Worm (Caenorhabditis elegans): Measurements from ENCODE around the gene srh-203.
"Not testable (repeated sequence)": the region's sequence is repeated elsewhere in the genome, so short reads cannot be mapped to it uniquely, and the experiment has no call there.

srh-203 gene

DNA sequence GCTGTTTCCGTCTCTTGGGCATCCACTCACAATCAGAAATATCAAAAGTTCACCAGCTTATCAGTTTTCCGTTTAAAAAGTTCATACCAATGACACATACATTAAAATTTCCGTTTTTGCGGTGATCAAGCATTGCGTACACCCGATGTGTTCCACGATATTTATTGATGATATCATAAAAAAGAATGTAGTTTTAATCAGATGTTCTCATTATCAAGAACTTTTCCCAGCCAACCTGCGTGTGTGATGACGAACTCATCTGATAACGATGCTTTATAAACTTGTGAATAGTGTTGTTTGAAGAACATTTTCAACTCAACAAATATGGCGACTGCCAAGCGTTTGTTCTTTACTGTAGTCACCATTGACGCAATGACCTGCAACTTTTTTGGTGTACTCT is 39.3 kb downstream of the srh-203 start, which contains the start of gene clc-21:
clc-21 (plus strand) TSS at position 301 of the 400 bp plus-strand sequence.
- TF ChIP-seq ztf-7 (tag; optimal IDR thresholded peaks at IDR 0.05) (no peak), nhr-28 (tag; optimal IDR thresholded peaks at IDR 0.05) (peak; percentile 2)

DNA sequence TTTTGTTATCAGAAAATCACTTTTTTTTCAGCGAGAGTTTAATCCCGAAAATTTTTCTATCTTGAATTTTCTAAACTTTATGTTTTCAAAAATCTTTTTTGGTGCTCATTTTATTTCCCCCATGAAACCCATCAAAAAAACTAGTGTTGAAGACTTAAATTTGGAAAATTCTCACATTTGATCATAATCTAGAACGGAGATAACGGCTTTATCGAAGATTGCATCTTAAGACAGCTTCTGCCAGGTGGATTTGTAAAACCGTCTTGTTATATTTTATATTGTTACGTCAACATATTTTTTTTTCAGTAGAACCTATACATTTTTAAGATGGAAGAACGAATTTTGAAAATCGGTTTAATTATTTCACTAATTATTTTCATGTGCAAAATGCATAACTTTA is 41.1 kb downstream of the srh-203 start, which contains the start of gene T27C5.12:
T27C5.12 (plus strand) TSS at position 301 of the 400 bp plus-strand sequence.
- TF ChIP-seq dmd-6 (GFP tag; IDR thresholded peaks at IDR 0.05) (no peak), gei-8 (GFP tag; optimal IDR thresholded peaks at IDR 0.05) (no peak), ceh-62 (tag; optimal IDR thresholded peaks at IDR 0.05) (no peak), zip-11 (GFP tag; IDR thresholded peaks at IDR 0.05) (no peak), skn-1 (tag; optimal IDR thresholded peaks at IDR 0.05) (no peak), nhr-77 (tag; optimal IDR thresholded peaks at IDR 0.05) (no peak), ztf-7 (tag; optimal IDR thresholded peaks at IDR 0.05) (no peak), cey-2 (tag; optimal IDR thresholded peaks at IDR 0.05; ENCODE audit: borderline replicate concordance, insufficient read depth) (no peak), Y105C5A.15 (GFP tag; IDR thresholded peaks at IDR 0.05) (no peak), egl-43 (GFP tag; IDR thresholded peaks at IDR 0.05) (no peak), aly-2 (tag; optimal IDR thresholded peaks at IDR 0.05) (no peak), zfp-3 (GFP tag; conservative IDR thresholded peaks at IDR 0.05) (no peak), nhr-42 (GFP tag; IDR thresholded peaks at IDR 0.05) (no peak), dmd-9 (GFP tag; IDR thresholded peaks at IDR 0.05) (no peak), nhr-41 (GFP tag; IDR thresholded peaks at IDR 0.05) (no peak), hmg-1.1 (GFP tag; IDR thresholded peaks at IDR 0.05) (no peak), mdt-29 (GFP tag; IDR thresholded peaks at IDR 0.05) (no peak), nhr-237 (tag; optimal IDR thresholded peaks at IDR 0.05) (no peak), T26A8.4 (GFP tag; IDR thresholded peaks at IDR 0.05) (no peak), lin-39 (tag; optimal IDR thresholded peaks at IDR 0.05) (no peak)

DNA sequence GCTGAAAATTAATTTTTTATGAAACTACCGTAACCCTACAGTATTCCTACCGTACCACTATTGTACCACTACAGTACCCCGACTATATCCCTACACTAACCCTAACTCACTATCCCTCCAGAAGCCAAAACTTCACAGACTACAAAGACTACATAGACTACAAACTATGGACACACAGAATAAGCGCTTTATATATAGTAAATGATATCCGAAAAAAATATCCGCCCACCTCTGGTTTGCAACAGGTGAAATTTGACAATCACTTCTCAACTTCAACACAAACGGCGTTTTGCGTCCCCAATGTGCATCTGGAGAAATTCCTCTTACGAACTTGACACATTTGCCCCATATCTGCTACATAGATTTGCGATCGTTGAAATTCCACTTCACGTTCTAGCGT is 46.1 kb downstream of the srh-203 start, which contains the start of gene srh-132:
srh-132 (plus strand) TSS at position 301 of the 400 bp plus-strand sequence.
- TF ChIP-seq ces-1 (GFP tag; optimal IDR thresholded peaks at IDR 0.05); F44E2.7 (GFP tag; IDR thresholded peaks at IDR 0.05); daf-8 (GFP tag; IDR thresholded peaks at IDR 0.05): not testable (repeated sequence)
